Worm (Caenorhabditis elegans) whole organism, late embryonic: ENCODE data around the gene F13H10.8.

Experiments used
- K09A11.1 ChIP-seq: sonication (generic microtip); optimal IDR thresholded peaks from 2 replicates; lab custom pipeline; 2017; ENCODE audit warnings: antibody characterized with exemption, mild to moderate bottlenecking, missing genetic modification characterization, missing compliant biosample characterization; ENCODE audit not compliant: insufficient read depth
- ceh-22 ChIP-seq: sonication (generic microtip); optimal IDR thresholded peaks from 2 replicates; lab custom pipeline; 2017; ENCODE audit warnings: missing biosample characterization, missing genetic modification characterization
- ceh-31 ChIP-seq: sonication (generic microtip); optimal IDR thresholded peaks from 2 replicates; lab custom pipeline; 2016; ENCODE audit warnings: missing genetic modification characterization, missing compliant biosample characterization
- hlh-15 ChIP-seq: sonication (generic microtip); optimal IDR thresholded peaks from 2 replicates; lab custom pipeline; 2016; ENCODE audit warnings: missing genetic modification characterization, missing compliant biosample characterization
- hlh-30 ChIP-seq: sonication (generic microtip); optimal IDR thresholded peaks from 2 replicates; lab custom pipeline; 2017; ENCODE audit warnings: antibody characterized with exemption, missing genetic modification characterization, missing compliant biosample characterization; ENCODE audit not compliant: insufficient read depth
- hlh-8 ChIP-seq: sonication (generic microtip); optimal IDR thresholded peaks from 2 replicates; lab custom pipeline; 2016; ENCODE audit warnings: missing genotype, missing genetic modification characterization, missing compliant biosample characterization
- pha-4 ChIP-seq: fragments of 150-350 bp; optimal IDR thresholded peaks from 2 replicates; lab custom pipeline; 2018; ENCODE audit warnings: missing biosample characterization, missing genetic modification reagents, missing genetic modification characterization
- sox-4 ChIP-seq: sonication (generic microtip); optimal IDR thresholded peaks from 2 replicates; lab custom pipeline; 2017; ENCODE audit warnings: mild to moderate bottlenecking, missing genetic modification characterization, inconsistent platforms, missing compliant biosample characterization

DNA sequence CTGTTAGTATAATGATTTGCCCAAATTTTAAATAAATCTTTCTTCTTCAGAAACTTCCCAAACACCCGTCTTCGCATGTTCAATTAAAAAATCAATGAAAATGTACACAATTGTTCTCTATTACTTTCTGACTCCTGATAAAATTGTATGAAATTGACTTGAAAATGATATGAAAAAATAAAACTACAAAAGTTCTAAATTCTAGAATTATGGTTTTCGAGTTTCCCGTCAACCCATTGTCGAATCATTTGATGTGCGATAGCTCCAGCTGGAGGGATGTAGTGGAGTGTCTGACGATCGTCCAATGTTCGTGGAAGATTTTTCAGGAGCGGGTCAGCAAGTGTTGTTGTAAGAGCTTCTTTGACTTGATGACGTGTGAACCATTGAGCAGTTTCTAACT is 10.4 kb upstream of the F13H10.8 start:
- TF ChIP-seq K09A11.1 (tag; lab: Kevin White, UChicago) (no peak), ceh-22 (tag; lab: Kevin White, UChicago) (no peak), hlh-8 (tag; lab: Kevin White, UChicago) (no peak), sox-4 (tag; lab: Kevin White, UChicago) (no peak), hlh-30 (tag; lab: Kevin White, UChicago) (no peak), ceh-31 (tag; lab: Kevin White, UChicago) (no peak), pha-4 (no peak), hlh-15 (tag; lab: Kevin White, UChicago) (no peak)
